Worm (Caenorhabditis elegans): ENCODE measurements around the gene lam-2.

The lam-2 gene

ce11 chrX:7193894-7194614 is 43.0 kb upstream of the lam-2 start, which contains the start of gene dnj-7:
dnj-7 (plus strand) TSS chrX:7194564.
- TF ChIP-seq dpl-1 (GFP tag; optimal IDR thresholded peaks at IDR 0.05) (no peak), hif-1 (tag; optimal IDR thresholded peaks at IDR 0.05) (no peak), unc-62 (GFP tag; optimal IDR thresholded peaks at IDR 0.05 in 1 of 2) (peak in 1 of 2 experiments; percentile 85), unc-62 (tag; optimal IDR thresholded peaks at IDR 0.05) (no peak), nhr-28 (tag; optimal IDR thresholded peaks at IDR 0.05) (peak; percentile 25), daf-16 (GFP tag; optimal IDR thresholded peaks at IDR 0.05) (no peak), daf-16 (tag; optimal IDR thresholded peaks at IDR 0.05) (peak; percentile 0), hlh-30 (tag; optimal IDR thresholded peaks at IDR 0.05; ENCODE audit: insufficient read depth) (peak; percentile 3), lsy-2 (tag; optimal IDR thresholded peaks at IDR 0.05) (no peak), T20F7.1 (GFP tag; optimal IDR thresholded peaks at IDR 0.05) (peak; percentile 44), nhr-11 (tag; optimal IDR thresholded peaks at IDR 0.05) (peak; percentile 27)

DNA sequence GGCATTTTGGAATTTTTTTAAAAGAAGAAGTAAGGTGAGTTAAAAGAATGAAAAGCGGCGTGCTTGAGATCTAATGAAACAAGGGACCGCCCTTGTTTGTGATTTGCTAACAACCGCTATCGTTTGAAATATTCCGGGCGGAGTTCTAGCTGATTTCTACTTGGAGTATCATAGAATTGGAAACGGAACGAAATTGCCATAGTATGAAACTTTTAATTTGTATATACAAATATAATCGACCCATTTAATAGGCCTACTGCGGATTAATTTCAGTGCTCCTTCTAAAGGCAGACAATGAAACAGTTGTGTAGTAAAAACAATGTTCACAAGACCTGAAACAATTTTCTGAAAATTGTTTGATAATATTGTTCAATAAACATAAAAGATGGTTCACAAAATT is 40.8 kb upstream of the lam-2 start, which contains the start of gene C55B6.7:
TSS of gene C55B6.7 (minus strand) at position 101 of the 400 bp plus-strand sequence.
- no peak for TF ChIP-seq daf-19 (GFP tag; conservative IDR thresholded peaks at IDR 0.05)
- no peak for TF ChIP-seq mxl-3 (GFP tag; optimal IDR thresholded peaks at IDR 0.05)
- TF ChIP-seq arid-1 (GFP tag; conservative IDR thresholded peaks at IDR 0.05), result no peak
- no peak for TF ChIP-seq ZK337.2 (GFP tag; IDR thresholded peaks at IDR 0.05)
- TF ChIP-seq fos-1 (tag; optimal IDR thresholded peaks at IDR 0.05), result no peak
- TF ChIP-seq ztf-11 (tag; optimal IDR thresholded peaks at IDR 0.05), result no peak
- no peak for TF ChIP-seq lin-39 (tag; optimal IDR thresholded peaks at IDR 0.05)
- TF ChIP-seq lin-38 (GFP tag; IDR thresholded peaks at IDR 0.05), result no peak
- TF ChIP-seq zfp-3 (GFP tag; conservative IDR thresholded peaks at IDR 0.05), result no peak
- TF ChIP-seq ceh-32 (tag; optimal IDR thresholded peaks at IDR 0.05; ENCODE audit: poor library complexity), result no peak
- TF ChIP-seq saeg-2 (GFP tag; IDR thresholded peaks at IDR 0.05), result no peak
- no peak for TF ChIP-seq unc-130 (GFP tag; optimal IDR thresholded peaks at IDR 0.05)
- TF ChIP-seq attf-4 (tag; optimal IDR thresholded peaks at IDR 0.05), result no peak
- TF ChIP-seq nhr-10 (tag; optimal IDR thresholded peaks at IDR 0.05), result no peak

DNA sequence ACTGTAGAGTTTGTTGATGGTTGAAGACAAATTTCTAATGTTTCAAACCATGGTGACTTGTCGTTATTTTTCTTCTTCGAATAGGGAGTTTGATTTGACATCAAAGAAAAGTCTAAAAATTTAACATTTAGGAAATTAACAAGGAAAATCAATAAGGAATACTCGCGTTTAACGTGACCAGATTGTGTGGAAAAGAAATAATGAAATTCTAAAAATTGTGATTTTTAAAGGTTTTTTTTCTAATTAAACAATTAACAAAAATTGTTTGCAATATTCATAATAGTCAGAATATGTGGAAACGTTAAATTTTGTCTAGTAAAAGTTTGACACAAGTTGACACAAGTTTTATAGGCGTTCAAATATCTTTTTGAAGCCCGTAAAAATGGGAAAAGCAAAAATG is 36.6 kb upstream of the lam-2 start, which contains the start of gene C55B6.4:
TSS of gene C55B6.4 (minus strand) at position 101 of the 400 bp plus-strand sequence.
- TF ChIP-seq lin-38 (GFP tag; IDR thresholded peaks at IDR 0.05) (no peak), aha-1 (tag) (peak; percentile 66)

DNA sequence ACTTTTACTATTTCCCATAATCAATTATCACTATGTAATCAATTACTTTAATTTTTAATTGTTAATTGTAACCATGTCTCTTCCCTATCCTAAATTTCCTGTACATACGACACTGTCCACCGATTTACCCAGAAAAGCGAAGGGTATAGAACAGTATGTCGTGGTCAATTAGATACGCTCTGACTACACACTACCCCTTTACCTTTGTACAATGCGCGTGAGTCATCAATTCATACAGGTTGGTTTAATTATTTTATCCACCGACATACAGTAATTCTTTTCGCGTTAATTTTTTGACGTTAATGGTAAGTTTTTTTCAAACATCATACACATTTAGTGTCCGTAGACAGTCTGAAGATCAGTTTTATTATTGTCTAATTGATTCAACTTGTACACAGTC is 30.6 kb upstream of the lam-2 start:
- TF ChIP-seq F49E8.2 (tag; optimal IDR thresholded peaks at IDR 0.05; ENCODE audit: borderline replicate concordance) (no peak), arid-1 (GFP tag; conservative IDR thresholded peaks at IDR 0.05) (no peak), nhr-28 (tag; optimal IDR thresholded peaks at IDR 0.05) (peak; percentile 95), lin-15B (tag; optimal IDR thresholded peaks at IDR 0.05) (no peak), rbr-2 (tag; optimal IDR thresholded peaks at IDR 0.05) (peak; percentile 94), ceh-32 (tag; optimal IDR thresholded peaks at IDR 0.05; ENCODE audit: poor library complexity) (peak; percentile 49), unc-62 (GFP tag; optimal IDR thresholded peaks at IDR 0.05 in 1 of 2) (peak in 1 of 2 experiments; percentile 95), unc-62 (tag; optimal IDR thresholded peaks at IDR 0.05) (peak; percentile 64), gei-8 (GFP tag; optimal IDR thresholded peaks at IDR 0.05) (no peak), ZK546.5 (tag; optimal IDR thresholded peaks at IDR 0.05) (no peak), vab-7 (GFP tag; IDR thresholded peaks at IDR 0.05) (no peak), cey-2 (tag; optimal IDR thresholded peaks at IDR 0.05; ENCODE audit: borderline replicate concordance, insufficient read depth) (no peak), lin-29 (GFP tag; IDR thresholded peaks at IDR 0.05) (peak; percentile 90), unc-39 (tag; optimal IDR thresholded peaks at IDR 0.05) (no peak), hmg-1.1 (GFP tag; IDR thresholded peaks at IDR 0.05) (peak; percentile 98), jun-1 (tag; optimal IDR thresholded peaks at IDR 0.05) (peak; percentile 97), unc-130 (GFP tag; optimal IDR thresholded peaks at IDR 0.05) (no peak), hlh-11 (tag; optimal IDR thresholded peaks at IDR 0.05) (peak; percentile 93), aha-1 (tag) (peak; percentile 86), ceh-62 (tag; optimal IDR thresholded peaks at IDR 0.05) (no peak), nhr-42 (GFP tag; IDR thresholded peaks at IDR 0.05) (peak; percentile 97), php-3 (GFP tag; IDR thresholded peaks at IDR 0.05) (peak; percentile 89), daf-12 (tag; optimal IDR thresholded peaks at IDR 0.05) (no peak), zfp-2 (tag; optimal IDR thresholded peaks at IDR 0.05) (peak; percentile 47), F26F4.8 (GFP tag; conservative IDR thresholded peaks at IDR 0.05) (no peak), lsy-2 (tag; optimal IDR thresholded peaks at IDR 0.05) (peak; percentile 83 to 92), D1046.2 (GFP tag; IDR thresholded peaks at IDR 0.05) (0 out of 2 replicates have a peak, but pooled peaks have one; percentile 49)

Data from whole organism, L4 larva.